Worm (Caenorhabditis elegans) whole organism, L1 larva: ENCODE data around the gene ets-5.

ENCODE experiments used
- blmp-1 ChIP-seq: fragments of 150-350 bp; optimal IDR thresholded peaks from 2 replicates; lab custom pipeline; 2014; ENCODE audit warnings: missing biosample characterization, missing genetic modification characterization
- ceh-63 ChIP-seq: fragments of 200-800 bp; sonication (Bioruptor generic); optimal IDR thresholded peaks from 2 replicates; lab custom pipeline; 2018; ENCODE audit warnings: mild to moderate bottlenecking, missing genetic modification characterization, missing compliant biosample characterization
- efl-1 ChIP-seq, 4 experiments: fragments of 150-350 bp; optimal IDR thresholded peaks in 3 of 4; peaks in 1 of 4; 1 replicate in 1 of 4; 2 replicates in 3 of 4; lab custom pipeline; 2014; ENCODE audit warnings: missing biosample characterization in 2 of 4, missing genetic modification characterization in 2 of 4, missing genetic modification reagents in 2 of 4
- fos-1 ChIP-seq: fragments of 150-350 bp; optimal IDR thresholded peaks from 2 replicates; lab custom pipeline; 2014; ENCODE audit warnings: missing biosample characterization, missing genetic modification characterization
- grh-1 ChIP-seq: fragments of 200-800 bp; sonication (Bioruptor generic); IDR thresholded peaks from 2 replicates; pipeline ENCODE4 v1.3.6; 2022; ENCODE audit warnings: missing genetic modification reagents, missing genetic modification characterization, missing compliant biosample characterization
- hlh-4 ChIP-seq: sonication (generic microtip); optimal IDR thresholded peaks from 2 replicates; lab custom pipeline; 2016; ENCODE audit warnings: mild to moderate bottlenecking, missing genetic modification characterization, missing compliant biosample characterization
- nhr-11 ChIP-seq: fragments of 150-350 bp; optimal IDR thresholded peaks from 2 replicates; lab custom pipeline; 2014; ENCODE audit warnings: missing biosample characterization, missing genetic modification characterization
- nhr-90 ChIP-seq: sonication (generic microtip); optimal IDR thresholded peaks from 2 replicates; lab custom pipeline; 2016; ENCODE audit warnings: mild to moderate bottlenecking, missing genetic modification characterization, missing compliant biosample characterization; ENCODE audit not compliant: poor library complexity
- skn-1 ChIP-seq: fragments of 150-350 bp; optimal IDR thresholded peaks from 2 replicates; lab custom pipeline; 2014; ENCODE audit warnings: missing biosample characterization, missing genetic modification characterization

DNA sequence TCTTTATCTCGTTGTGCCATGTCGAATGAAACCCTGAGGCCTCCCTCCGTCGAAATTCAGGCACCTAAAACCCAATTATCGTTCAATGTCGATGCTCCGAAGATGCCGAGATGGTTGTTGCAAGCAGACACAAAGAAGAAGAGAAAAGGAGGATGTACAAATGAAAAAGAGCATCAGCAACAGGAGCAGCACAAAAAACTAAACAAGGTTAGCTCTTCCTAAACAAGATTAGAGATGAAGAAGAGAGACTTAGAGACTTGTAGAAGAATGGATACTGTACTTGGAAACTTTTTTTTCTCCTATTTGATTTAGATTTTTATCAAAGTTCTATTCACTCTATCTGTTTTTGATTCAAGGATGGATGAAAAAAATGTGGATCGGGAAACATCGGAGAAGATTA, 33.2 kb upstream of the ets-5 start:
- no peak for TF ChIP-seq grh-1 (GFP tag; lab: Robert Waterston, UW)
- TF ChIP-seq blmp-1 (tag; lab: Kevin White, UChicago) = no peak
- TF ChIP-seq nhr-11 (tag; lab: Kevin White, UChicago) = no peak
- no peak for TF ChIP-seq hlh-4 (tag; lab: Kevin White, UChicago)
- no peak for TF ChIP-seq nhr-90
- TF ChIP-seq ceh-63 = no peak
- no peak for TF ChIP-seq skn-1 (tag; lab: Kevin White, UChicago)
- TF ChIP-seq fos-1 (tag; lab: Kevin White, UChicago) = no peak
- TF ChIP-seq efl-1 (optimal IDR thresholded peaks at IDR 0.05; lab: Kevin White, UChicago) = no peak
- no peak for TF ChIP-seq efl-1 (GFP tag; optimal IDR thresholded peaks at IDR 0.05 in 1 of 2; lab: Kevin White, UChicago)
